Worm (Caenorhabditis elegans): ENCODE data around the gene perm-1.

ce11 chrII:7842053-7842452 is 38.6 kb upstream of the perm-1 start, which contains the start of gene klp-3:
- TF ChIP-seq spr-1 (tag; optimal IDR thresholded peaks at IDR 0.05) (no peak), nhr-11 (tag; optimal IDR thresholded peaks at IDR 0.05) (no peak)

All from whole organism, L4 larva.